Fruit fly (Drosophila melanogaster): ENCODE measurements around the gene orb.

- TF ChIP-seq CG8478 (optimal IDR thresholded peaks at IDR 0.05) = no peak
- no peak for TF ChIP-seq CTCF (optimal IDR thresholded peaks at IDR 0.05)
These were observed 51.9 kb downstream of the orb start for dm6 chr3R:23228605-23229264.
